Fruit fly (Drosophila melanogaster) whole organism: ENCODE measurements around the gene Gycalpha99B.

ENCODE experiments used
- CG8478 ChIP-seq: fragments of >200 bp; optimal IDR thresholded peaks from 2 replicates; lab custom pipeline; 2018; ENCODE audit warnings: inconsistent platforms
- Dll ChIP-seq: fragments of >200 bp; optimal IDR thresholded peaks from 2 replicates; lab custom pipeline; 2017
- EcR ChIP-seq, 2 experiments: fragments of >200 bp; optimal IDR thresholded peaks; 2 replicates each; lab custom pipeline; 2017; ENCODE audit warnings: missing biosample characterization in 2 of 2, missing genetic modification characterization in 2 of 2, missing genetic modification reagents in 2 of 2
- pan ChIP-seq: fragments of >200 bp; optimal IDR thresholded peaks from 2 replicates; lab custom pipeline; 2017
- psq ChIP-seq: fragments of >200 bp; optimal IDR thresholded peaks from 2 replicates; lab custom pipeline; 2017
- usp ChIP-seq: fragments of >200 bp; optimal IDR thresholded peaks from 2 replicates; lab custom pipeline; 2017; ENCODE audit warnings: missing biosample characterization, missing genetic modification characterization, mixed read lengths

The Gycalpha99B gene

dm6 chr3R:29714314-29714713, 32.0 kb downstream of the Gycalpha99B start, which contains the start of gene Obp99d:
Obp99d (plus strand) TSS chr3R:29714505.
- TF ChIP-seq pan (lab: Kevin White, UChicago) = no peak
- no peak for TF ChIP-seq usp (GFP tag; lab: Kevin White, UChicago)

dm6 chr3R:29715277-29715676, 33.0 kb downstream of the Gycalpha99B start, which contains the start of gene Dup99B:
Dup99B (minus strand) TSS chr3R:29715377.
- no peak for TF ChIP-seq usp (GFP tag; lab: Kevin White, UChicago)
- TF ChIP-seq CG8478 (lab: Kevin White, UChicago) = no peak

dm6 chr3R:29716043-29716781, 33.9 kb downstream of the Gycalpha99B start:
- TF ChIP-seq EcR (GFP tag; optimal IDR thresholded peaks at IDR 0.05; lab: Kevin White, UChicago) (no peak), CG8478 (lab: Kevin White, UChicago) (no peak), psq (lab: Kevin White, UChicago) (no peak), Dll (lab: Kevin White, UChicago) (no peak)

- TF ChIP-seq usp (GFP tag; lab: Kevin White, UChicago) = no peak
- no peak for TF ChIP-seq EcR (GFP tag; optimal IDR thresholded peaks at IDR 0.05; lab: Kevin White, UChicago)
- TF ChIP-seq CG8478 (lab: Kevin White, UChicago) = no peak
- no peak for TF ChIP-seq pan (lab: Kevin White, UChicago)
- no peak for TF ChIP-seq psq (lab: Kevin White, UChicago)
- no peak for TF ChIP-seq Dll (lab: Kevin White, UChicago)
These were observed 34.5 kb downstream of the Gycalpha99B start, which contains the start of gene Obp99b for dm6 chr3R:29716782-29717317. Obp99b (minus strand) TSS chr3R:29716896.

- TF ChIP-seq Dll (lab: Kevin White, UChicago) = no peak
- TF ChIP-seq pan (lab: Kevin White, UChicago) = no peak
- no peak for TF ChIP-seq usp (GFP tag; lab: Kevin White, UChicago)
- TF ChIP-seq psq (lab: Kevin White, UChicago) = no peak
- no peak for TF ChIP-seq EcR (GFP tag; optimal IDR thresholded peaks at IDR 0.05; lab: Kevin White, UChicago)
These were observed 35.2 kb downstream of the Gycalpha99B start for dm6 chr3R:29717519-29717918.

- no peak for TF ChIP-seq EcR (GFP tag; optimal IDR thresholded peaks at IDR 0.05; lab: Kevin White, UChicago)
- TF ChIP-seq psq (lab: Kevin White, UChicago) = no peak
These were observed 36.1 kb downstream of the Gycalpha99B start, which contains the start of gene CG15506 for dm6 chr3R:29718363-29718762. CG15506 (plus strand) TSS chr3R:29718663.

- TF ChIP-seq pan (lab: Kevin White, UChicago) (no peak), psq (lab: Kevin White, UChicago) (no peak), Dll (lab: Kevin White, UChicago) (no peak), CG8478 (lab: Kevin White, UChicago) (no peak), EcR (GFP tag; optimal IDR thresholded peaks at IDR 0.05; lab: Kevin White, UChicago) (no peak), usp (GFP tag; lab: Kevin White, UChicago) (no peak)
These were observed 39.9 kb downstream of the Gycalpha99B start, which contains the start of gene CG34296 for dm6 chr3R:29722238-29722637. CG34296 (plus strand) TSS chr3R:29722538.

dm6 chr3R:29723048-29723656, 40.8 kb downstream of the Gycalpha99B start, which contains the start of gene Pcd:
Pcd (plus strand) TSS chr3R:29723163.
- TF ChIP-seq usp (GFP tag; lab: Kevin White, UChicago) = no peak
- TF ChIP-seq CG8478 (lab: Kevin White, UChicago) = no peak
- TF ChIP-seq pan (lab: Kevin White, UChicago) = no peak
- TF ChIP-seq EcR (GFP tag; optimal IDR thresholded peaks at IDR 0.05; lab: Kevin White, UChicago) = no peak
- no peak for TF ChIP-seq psq (lab: Kevin White, UChicago)
- no peak for TF ChIP-seq Dll (lab: Kevin White, UChicago)

dm6 chr3R:29724745-29725144, 42.4 kb downstream of the Gycalpha99B start, which contains the start of the genes Naa40 and CG18731:
Naa40 (minus strand) TSS chr3R:29724950.
CG18731 (plus strand) TSS chr3R:29725027.
- no peak for TF ChIP-seq psq (lab: Kevin White, UChicago)
- TF ChIP-seq EcR (GFP tag; optimal IDR thresholded peaks at IDR 0.05; lab: Kevin White, UChicago) = no peak
- no peak for TF ChIP-seq CG8478 (lab: Kevin White, UChicago)
- no peak for TF ChIP-seq pan (lab: Kevin White, UChicago)
- no peak for TF ChIP-seq usp (GFP tag; lab: Kevin White, UChicago)
- no peak for TF ChIP-seq Dll (lab: Kevin White, UChicago)

- no peak for TF ChIP-seq CG8478 (lab: Kevin White, UChicago)
- TF ChIP-seq psq (lab: Kevin White, UChicago) = no peak
- TF ChIP-seq EcR (GFP tag; optimal IDR thresholded peaks at IDR 0.05; lab: Kevin White, UChicago) = no peak
- no peak for TF ChIP-seq usp (GFP tag; lab: Kevin White, UChicago)
- TF ChIP-seq Dll (lab: Kevin White, UChicago) = no peak
- no peak for TF ChIP-seq pan (lab: Kevin White, UChicago)
These were observed 43.4 kb downstream of the Gycalpha99B start, which contains the start of gene Kul for dm6 chr3R:29725577-29726240. Kul (plus strand) TSS chr3R:29725830.

- TF ChIP-seq psq (lab: Kevin White, UChicago) (no peak), Dll (lab: Kevin White, UChicago) (peak; percentile 52)
These were observed 44.0 kb downstream of the Gycalpha99B start for dm6 chr3R:29726277-29726676.
